Fruit fly (Drosophila melanogaster) whole organism, pupa: Measurements from ENCODE around the gene subdued.

Experiments used
- CG10348 ChIP-seq: fragments of 200-800 bp; sonication (Bioruptor generic); IDR thresholded peaks from 2 replicates; pipeline ENCODE4 v1.3.6; 2022; ENCODE audit warnings: missing biosample characterization, missing genetic modification characterization
- CG12605 ChIP-seq: fragments of 200-800 bp; sonication (Bioruptor generic); IDR thresholded peaks from 2 replicates; pipeline ENCODE4 v1.3.6; 2022; ENCODE audit warnings: missing biosample characterization, missing genetic modification characterization
- CG13204 ChIP-seq: fragments of 200-800 bp; sonication (Bioruptor generic); optimal IDR thresholded peaks from 2 replicates; lab custom pipeline; 2018; ENCODE audit warnings: missing biosample characterization, mild to moderate bottlenecking, missing genetic modification characterization, moderate library complexity
- CG14655 ChIP-seq: fragments of 200-800 bp; sonication (Bioruptor generic); optimal IDR thresholded peaks from 3 replicates; lab custom pipeline; 2017; ENCODE audit warnings: mild to moderate bottlenecking, missing biosample characterization, missing genetic modification reagents, missing genetic modification characterization
- CG15710 ChIP-seq: fragments of 200-800 bp; sonication (Bioruptor generic); optimal IDR thresholded peaks from 2 replicates; lab custom pipeline; 2018; ENCODE audit warnings: missing biosample characterization, mild to moderate bottlenecking, missing genetic modification characterization, moderate library complexity
- CG17806 ChIP-seq: fragments of 200-800 bp; sonication (Bioruptor generic); optimal IDR thresholded peaks from 2 replicates; lab custom pipeline; 2018; ENCODE audit warnings: missing biosample characterization, mild to moderate bottlenecking, missing genetic modification characterization, moderate library complexity
- CG32121 ChIP-seq: fragments of 200-800 bp; sonication (Bioruptor generic); IDR thresholded peaks from 2 replicates; pipeline ENCODE4 v1.3.6; 2022; ENCODE audit warnings: missing biosample characterization, missing genetic modification characterization
- CG34367 ChIP-seq: fragments of 200-800 bp; sonication (Bioruptor generic); optimal IDR thresholded peaks from 2 replicates; lab custom pipeline; 2018; ENCODE audit warnings: missing biosample characterization, mild to moderate bottlenecking, missing genetic modification characterization
- CG4496 ChIP-seq: fragments of 200-800 bp; sonication (Bioruptor generic); IDR thresholded peaks from 3 replicates; pipeline ENCODE4 v1.3.6; 2022; ENCODE audit warnings: missing biosample characterization, missing genetic modification characterization
- CG8159 ChIP-seq: fragments of 200-800 bp; sonication (Bioruptor generic); optimal IDR thresholded peaks from 3 replicates; lab custom pipeline; 2018; ENCODE audit warnings: missing biosample characterization, mild to moderate bottlenecking, missing genetic modification characterization, moderate library complexity
- CG8301 ChIP-seq: fragments of 200-800 bp; sonication (Bioruptor generic); optimal IDR thresholded peaks from 2 replicates; lab custom pipeline; 2018; ENCODE audit warnings: missing biosample characterization, mild to moderate bottlenecking, missing genetic modification characterization
- CG9948 ChIP-seq: fragments of 200-800 bp; sonication (Bioruptor generic); optimal IDR thresholded peaks from 2 replicates; lab custom pipeline; 2018; ENCODE audit warnings: missing biosample characterization, mild to moderate bottlenecking, missing genetic modification characterization, moderate library complexity
- D1 ChIP-seq: fragments of 200-800 bp; sonication (Bioruptor generic); optimal IDR thresholded peaks from 2 replicates; lab custom pipeline; 2018; ENCODE audit warnings: missing biosample characterization, mild to moderate bottlenecking, missing genetic modification characterization, moderate library complexity
- EcR ChIP-seq: fragments of 200-800 bp; sonication (Bioruptor generic); optimal IDR thresholded peaks from 3 replicates; lab custom pipeline; 2019; ENCODE audit warnings: missing biosample characterization, missing genetic modification characterization, mild to moderate bottlenecking, moderate library complexity, missing genetic modification reagents
- Ets98B ChIP-seq: fragments of 200-800 bp; sonication (Bioruptor generic); IDR thresholded peaks from 2 replicates; pipeline ENCODE4 v1.3.6; 2022; ENCODE audit warnings: missing biosample characterization, missing genetic modification characterization
- Pif1A ChIP-seq: fragments of 200-800 bp; sonication (Bioruptor generic); optimal IDR thresholded peaks from 3 replicates; lab custom pipeline; 2016; ENCODE audit warnings: missing biosample characterization, missing genetic modification characterization
- Pif1B ChIP-seq: fragments of 200-800 bp; sonication (Bioruptor generic); optimal IDR thresholded peaks from 3 replicates; lab custom pipeline; 2016; ENCODE audit warnings: missing biosample characterization, missing genetic modification characterization
- Snoo ChIP-seq: fragments of 200-800 bp; sonication (Bioruptor generic); optimal IDR thresholded peaks from 3 replicates; lab custom pipeline; 2017; ENCODE audit warnings: missing biosample characterization, mild to moderate bottlenecking, missing genetic modification characterization, inconsistent platforms
- fd96Ca ChIP-seq: fragments of 200-800 bp; sonication (Bioruptor generic); IDR thresholded peaks from 3 replicates; pipeline ENCODE4 v1.3.6; 2022; ENCODE audit warnings: missing biosample characterization, missing genetic modification characterization
- gl ChIP-seq: fragments of 200-800 bp; sonication (Bioruptor generic); optimal IDR thresholded peaks from 2 replicates; lab custom pipeline; 2018; ENCODE audit warnings: missing biosample characterization, mild to moderate bottlenecking, missing genetic modification characterization
- rn ChIP-seq: fragments of 200-800 bp; sonication (Bioruptor generic); IDR thresholded peaks from 2 replicates; pipeline ENCODE4 v1.3.6; 2022; ENCODE audit warnings: missing biosample characterization, missing genetic modification characterization

Gene subdued

dm6 chr3R:19627792-19628522 lies 14.6 kb downstream of the subdued start:
- TF ChIP-seq fd96Ca (GFP tag; lab: Robert Waterston, UW) (no peak), CG9948 (tag; lab: Kevin White, UChicago) (no peak), Pif1A (GFP tag; lab: Kevin White, UChicago) (peak; percentile 26), CG12605 (no peak), CG34367 (no peak), CG8301 (peak; percentile 68), CG10348 (GFP tag; lab: Robert Waterston, UW) (no peak), EcR (GFP tag; lab: Kevin White, UChicago) (no peak), CG14655 (GFP tag; lab: Kevin White, UChicago) (peak; percentile 78), Snoo (tag; lab: Kevin White, UChicago) (no peak), CG17806 (peak; percentile 18), gl (tag; lab: Kevin White, UChicago) (no peak), CG8159 (tag; lab: Kevin White, UChicago) (peak; percentile 41), CG15710 (tag; lab: Kevin White, UChicago) (no peak)

dm6 chr3R:19625300-19626230 lies 17.0 kb downstream of the subdued start:
- TF ChIP-seq CG8159 (tag; lab: Kevin White, UChicago) (peak; percentile 8), CG10348 (GFP tag; lab: Robert Waterston, UW) (no peak), Ets98B (no peak), CG15710 (tag; lab: Kevin White, UChicago) (no peak), CG14655 (GFP tag; lab: Kevin White, UChicago) (peak; percentile 14), CG34367 (no peak), Snoo (tag; lab: Kevin White, UChicago) (no peak), CG12605 (no peak), fd96Ca (GFP tag; lab: Robert Waterston, UW) (no peak), CG9948 (tag; lab: Kevin White, UChicago) (no peak), CG8301 (no peak), Pif1B (no peak), rn (GFP tag; lab: Robert Waterston, UW) (no peak), Pif1A (GFP tag; lab: Kevin White, UChicago) (no peak), D1 (tag; lab: Kevin White, UChicago) (no peak), CG4496 (GFP tag; lab: Robert Waterston, UW) (no peak), CG13204 (no peak), CG17806 (no peak), EcR (GFP tag; lab: Kevin White, UChicago) (peak; percentile 33)
- TF ChIP-seq, all 21 proteins: peak for 3

dm6 chr3R:19624482-19624881 lies 18.0 kb downstream of the subdued start:
- TF ChIP-seq CG4496 (GFP tag; lab: Robert Waterston, UW) (0 out of 3 replicates have a peak, but pooled peaks have one; percentile 19), D1 (tag; lab: Kevin White, UChicago) (no peak)

dm6 chr3R:19623606-19624005 lies 18.9 kb downstream of the subdued start:
- TF ChIP-seq Pif1A (GFP tag; lab: Kevin White, UChicago) (peak; percentile 80), CG17806 (peak; percentile 57), CG10348 (GFP tag; lab: Robert Waterston, UW) (no peak), Pif1B (peak; percentile 57), CG34367 (peak; percentile 57), Snoo (tag; lab: Kevin White, UChicago) (peak; percentile 62), CG32121 (peak; percentile 55), CG9948 (tag; lab: Kevin White, UChicago) (peak; percentile 62), Ets98B (peak; percentile 65), CG4496 (GFP tag; lab: Robert Waterston, UW) (peak; percentile 76), CG15710 (tag; lab: Kevin White, UChicago) (peak; percentile 65), CG13204 (peak; percentile 6), D1 (tag; lab: Kevin White, UChicago) (no peak), CG12605 (peak; percentile 51; the same call in 1 of the 2 replicates), CG8301 (peak; percentile 68), CG14655 (GFP tag; lab: Kevin White, UChicago) (peak; percentile 76), fd96Ca (GFP tag; lab: Robert Waterston, UW) (peak; percentile 76), gl (tag; lab: Kevin White, UChicago) (no peak), EcR (GFP tag; lab: Kevin White, UChicago) (peak; percentile 61), CG8159 (tag; lab: Kevin White, UChicago) (peak; percentile 67), rn (GFP tag; lab: Robert Waterston, UW) (peak; percentile 44; the same call in 1 of the 2 replicates)

DNA sequence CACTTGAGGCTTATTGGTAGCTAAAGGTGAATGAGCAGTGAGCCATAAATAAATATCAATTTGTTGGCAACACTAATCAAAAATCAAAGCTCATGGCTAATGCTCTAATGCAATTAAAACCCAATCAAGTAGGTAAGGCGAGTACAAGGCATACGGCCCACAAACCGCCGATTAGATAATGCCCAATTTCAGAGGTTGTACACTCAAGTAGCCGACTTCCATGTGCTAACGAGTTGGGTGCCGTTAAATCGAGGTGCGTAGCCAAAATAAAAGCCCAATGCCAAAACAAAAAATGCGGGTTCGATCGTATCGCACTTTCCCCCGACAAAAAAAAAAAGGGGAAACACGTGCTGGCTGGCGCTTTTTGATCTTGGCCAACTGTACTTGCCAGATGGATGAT lies 20.5 kb downstream of the subdued start:
- TF ChIP-seq Pif1B: no peak
- TF ChIP-seq gl (tag; lab: Kevin White, UChicago): no peak
- no peak for TF ChIP-seq EcR (GFP tag; lab: Kevin White, UChicago)
- no peak for TF ChIP-seq CG8159 (tag; lab: Kevin White, UChicago)
- TF ChIP-seq CG17806: no peak
- no peak for TF ChIP-seq Ets98B
- TF ChIP-seq Pif1A (GFP tag; lab: Kevin White, UChicago): no peak
- no peak for TF ChIP-seq CG32121
- TF ChIP-seq fd96Ca (GFP tag; lab: Robert Waterston, UW): no peak
- no peak for TF ChIP-seq D1 (tag; lab: Kevin White, UChicago)
- TF ChIP-seq rn (GFP tag; lab: Robert Waterston, UW): no peak
- no peak for TF ChIP-seq Snoo (tag; lab: Kevin White, UChicago)
- TF ChIP-seq CG8301: no peak
- TF ChIP-seq CG34367: no peak
- no peak for TF ChIP-seq CG10348 (GFP tag; lab: Robert Waterston, UW)
- no peak for TF ChIP-seq CG9948 (tag; lab: Kevin White, UChicago)
